Worm (Caenorhabditis elegans): ENCODE measurements around the gene Y105C5B.9.
"Not testable (repeated sequence)": the region's sequence is repeated elsewhere in the genome, so short reads cannot be mapped to it uniquely, and the experiment has no call there.

Gene Y105C5B.9

ce11 chrIV:15979610-15980009 is 49.2 kb downstream of the Y105C5B.9 start:
- not testable (repeated sequence) for TF ChIP-seq efl-1 (optimal IDR thresholded peaks at IDR 0.05)
- peak in 1 of 2 experiments; percentile 46 for TF ChIP-seq efl-1 (GFP tag; optimal IDR thresholded peaks at IDR 0.05 in 1 of 2)
